Worm (Caenorhabditis elegans): ENCODE measurements around the gene R10E9.2.
A peak's percentile ranks its signal among the peaks of the same experiment; 100 is the strongest.

The R10E9.2 gene

ce11 chrIII:3956293-3956692 lies 7.8 kb downstream of the R10E9.2 start, which contains the start of gene F37A8.5:
Gene F37A8.5 (plus strand): TSS chrIII:3956624.
- TF ChIP-seq isw-1 (GFP tag; IDR thresholded peaks at IDR 0.05) (no peak), nhr-71 (tag; optimal IDR thresholded peaks at IDR 0.05) (peak; percentile 15)

DNA sequence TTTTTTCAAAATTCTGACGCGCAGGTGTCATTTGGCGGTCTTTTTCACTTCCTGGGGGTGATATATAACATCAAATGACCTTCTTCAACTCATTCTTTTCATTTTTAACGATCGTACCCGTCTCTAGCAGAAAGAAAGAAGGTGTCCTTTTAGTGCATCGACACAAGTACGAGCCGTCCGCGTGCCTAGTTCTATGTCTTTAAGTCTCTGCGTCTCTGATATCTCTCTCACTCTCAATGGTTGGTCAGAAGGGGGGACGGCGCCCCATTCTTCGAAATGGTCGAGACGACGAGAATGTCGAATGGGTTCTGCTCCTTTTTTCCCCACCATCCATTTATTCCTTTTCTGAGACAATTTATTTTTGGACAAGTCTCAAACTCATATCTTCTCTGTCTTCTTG lies 8.5 kb downstream of the R10E9.2 start:
- no peak for TF ChIP-seq nhr-84 (tag; optimal IDR thresholded peaks at IDR 0.05)
- TF ChIP-seq skn-1 (tag; optimal IDR thresholded peaks at IDR 0.05): peak; percentile 8
- no peak for TF ChIP-seq ces-1 (GFP tag; optimal IDR thresholded peaks at IDR 0.05)
- TF ChIP-seq ceh-8 (GFP tag; optimal IDR thresholded peaks at IDR 0.05): no peak
- TF ChIP-seq efl-1 (optimal IDR thresholded peaks at IDR 0.05): peak; percentile 12 to 13
- peak in 1 of 2 experiments; percentile 33 for TF ChIP-seq efl-1 (GFP tag; optimal IDR thresholded peaks at IDR 0.05 in 1 of 2)
- TF ChIP-seq dsc-1 (tag; optimal IDR thresholded peaks at IDR 0.05): peak; percentile 18
- TF ChIP-seq tlp-1 (tag; optimal IDR thresholded peaks at IDR 0.05): no peak
- peak; percentile 66 for TF ChIP-seq ztf-4 (tag; optimal IDR thresholded peaks at IDR 0.05)
- no peak for TF ChIP-seq egl-27 (tag; optimal IDR thresholded peaks at IDR 0.05)
- no peak for TF ChIP-seq xbp-1 (tag; optimal IDR thresholded peaks at IDR 0.05)
- no peak for TF ChIP-seq lir-3 (tag; optimal IDR thresholded peaks at IDR 0.05; ENCODE audit: poor library complexity)
- no peak for TF ChIP-seq hlh-4 (tag; optimal IDR thresholded peaks at IDR 0.05)
- no peak for TF ChIP-seq C04F5.9 (tag; optimal IDR thresholded peaks at IDR 0.05)
- TF ChIP-seq nhr-71 (tag; optimal IDR thresholded peaks at IDR 0.05): peak; percentile 65
- no peak for TF ChIP-seq C34B4.2 (tag; optimal IDR thresholded peaks at IDR 0.05)
- peak; percentile 29 for TF ChIP-seq mep-1 (tag; optimal IDR thresholded peaks at IDR 0.05)
- no peak for TF ChIP-seq grh-1 (GFP tag; IDR thresholded peaks at IDR 0.05)
- TF ChIP-seq unc-86 (tag; optimal IDR thresholded peaks at IDR 0.05): peak; percentile 59
- TF ChIP-seq snpc-4 (tag; optimal IDR thresholded peaks at IDR 0.05): no peak
- TF ChIP-seq jun-1 (tag; optimal IDR thresholded peaks at IDR 0.05): no peak
- TF ChIP-seq Y116A8C.19 (tag; optimal IDR thresholded peaks at IDR 0.05; ENCODE audit: borderline replicate concordance): no peak
- peak in 1 of 3 experiments; percentile 15 for TF ChIP-seq dpl-1 (GFP tag; optimal IDR thresholded peaks at IDR 0.05)
- TF ChIP-seq zip-4 (GFP tag; optimal IDR thresholded peaks at IDR 0.05): no peak
- no peak for TF ChIP-seq nhr-237 (tag; optimal IDR thresholded peaks at IDR 0.05)
- TF ChIP-seq ceh-82 (tag; optimal IDR thresholded peaks at IDR 0.05): peak in 1 of 3 experiments; percentile 15
- peak; percentile 0 for TF ChIP-seq C16A3.4 (tag; optimal IDR thresholded peaks at IDR 0.05)
- peak; percentile 21 for TF ChIP-seq rnt-1 (tag; optimal IDR thresholded peaks at IDR 0.05)
- TF ChIP-seq aha-1 (tag; optimal IDR thresholded peaks at IDR 0.05): no peak
- TF ChIP-seq lin-15B (tag; optimal IDR thresholded peaks at IDR 0.05): no peak
- TF ChIP-seq snu-23 (GFP tag; optimal IDR thresholded peaks at IDR 0.05): peak; percentile 26
- TF ChIP-seq unc-30 (tag; optimal IDR thresholded peaks at IDR 0.05): no peak
- peak in 1 of 2 experiments; percentile 24 for TF ChIP-seq mdl-1 (tag; optimal IDR thresholded peaks at IDR 0.05)
- TF ChIP-seq nhr-11 (tag; optimal IDR thresholded peaks at IDR 0.05): no peak
- TF ChIP-seq F16B12.6 (tag; optimal IDR thresholded peaks at IDR 0.05): no peak
- no peak for TF ChIP-seq unc-98 (GFP tag; IDR thresholded peaks at IDR 0.05)
- TF ChIP-seq elt-3 (tag; optimal IDR thresholded peaks at IDR 0.05): no peak
- no peak for TF ChIP-seq fkh-10 (GFP tag; optimal IDR thresholded peaks at IDR 0.05)
- TF ChIP-seq nhr-47 (tag; optimal IDR thresholded peaks at IDR 0.05): peak; percentile 32
- TF ChIP-seq fkh-8 (tag; optimal IDR thresholded peaks at IDR 0.05): peak; percentile 47
- no peak for TF ChIP-seq pag-3 (tag; optimal IDR thresholded peaks at IDR 0.05; ENCODE audit: borderline replicate concordance, insufficient read depth)
- TF ChIP-seq aly-2 (tag; optimal IDR thresholded peaks at IDR 0.05): no peak
- peak; percentile 16 to 24 for TF ChIP-seq lsy-2 (tag; optimal IDR thresholded peaks at IDR 0.05)
- TF ChIP-seq ama-1 (optimal IDR thresholded peaks at IDR 0.05): no peak
- peak; percentile 80 for TF ChIP-seq lin-14 (GFP tag; optimal IDR thresholded peaks at IDR 0.05)
- no peak for TF ChIP-seq pax-3 (tag; optimal IDR thresholded peaks at IDR 0.05)
- TF ChIP-seq swsn-7 (tag; optimal IDR thresholded peaks at IDR 0.05): peak; percentile 27
- peak; percentile 75 for TF ChIP-seq nhr-85 (tag)
- TF ChIP-seq blmp-1 (tag; optimal IDR thresholded peaks at IDR 0.05): peak; percentile 2
- no peak for TF ChIP-seq elt-2 (tag; optimal IDR thresholded peaks at IDR 0.05)
- TF ChIP-seq lin-35 (GFP tag; optimal IDR thresholded peaks at IDR 0.05): peak; percentile 13 to 16

Measured in whole organism, L1 larva.